Fruit fly (Drosophila melanogaster) whole organism, embryonic: ENCODE data around the gene Cdc7.

Experiments used
- ATbp ChIP-seq: fragments of 200-800 bp; sonication (Bioruptor generic); optimal IDR thresholded peaks from 2 replicates; lab custom pipeline; 2017; ENCODE audit warnings: missing biosample characterization, mild to moderate bottlenecking, missing genetic modification characterization, missing genetic modification reagents
- Abd-B ChIP-seq: fragments of 200-800 bp; sonication (Bioruptor generic); optimal IDR thresholded peaks from 2 replicates; lab custom pipeline; 2018; ENCODE audit warnings: missing biosample characterization, mild to moderate bottlenecking, missing genetic modification characterization, moderate library complexity
- Adf1 ChIP-seq: fragments of 200-800 bp; sonication (Bioruptor generic); IDR thresholded peaks from 2 replicates; pipeline ENCODE4 v1.3.6; 2022; ENCODE audit warnings: missing biosample characterization, missing genetic modification characterization
- Antp ChIP-seq: fragments of 200-800 bp; sonication (Bioruptor generic); optimal IDR thresholded peaks from 3 replicates; lab custom pipeline; 2016; ENCODE audit warnings: missing biosample characterization, missing genetic modification characterization
- Atf6 ChIP-seq: fragments of 200-800 bp; sonication (Bioruptor generic); IDR thresholded peaks from 2 replicates; pipeline ENCODE4 v1.3.6; 2022; ENCODE audit warnings: missing biosample characterization, missing genetic modification characterization
- CG10565 ChIP-seq: fragments of 200-800 bp; sonication (Bioruptor generic); optimal IDR thresholded peaks from 3 replicates; lab custom pipeline; 2016; ENCODE audit warnings: missing biosample characterization, mild to moderate bottlenecking, missing genetic modification characterization
- CG10959 ChIP-seq: fragments of 200-800 bp; sonication (Bioruptor generic); IDR thresholded peaks from 2 replicates; pipeline ENCODE4 v1.3.6; 2022; ENCODE audit warnings: missing biosample characterization, missing genetic modification characterization
- CG11696 ChIP-seq: fragments of 200-800 bp; sonication (Bioruptor generic); IDR thresholded peaks from 2 replicates; pipeline ENCODE4 v1.3.6; 2022; ENCODE audit warnings: missing biosample characterization, missing genetic modification characterization
- CG12155 ChIP-seq: fragments of 200-800 bp; sonication (Bioruptor generic); optimal IDR thresholded peaks from 3 replicates; lab custom pipeline; 2016; ENCODE audit warnings: missing biosample characterization, missing genetic modification characterization
- CG14441 ChIP-seq: fragments of 200-800 bp; sonication (Bioruptor generic); IDR thresholded peaks from 2 replicates; pipeline ENCODE4 v1.3.6; 2022; ENCODE audit warnings: missing biosample characterization, missing genetic modification characterization
- CG15011 ChIP-seq: fragments of 200-800 bp; sonication (Bioruptor generic); optimal IDR thresholded peaks from 3 replicates; lab custom pipeline; 2018; ENCODE audit warnings: missing biosample characterization, mild to moderate bottlenecking, missing genetic modification characterization
- CG17359 ChIP-seq: fragments of 200-800 bp; sonication (Bioruptor generic); optimal IDR thresholded peaks from 3 replicates; lab custom pipeline; 2018; ENCODE audit warnings: missing biosample characterization, mild to moderate bottlenecking, missing genetic modification characterization, moderate library complexity
- CG6813 ChIP-seq: fragments of 200-800 bp; sonication (Bioruptor generic); optimal IDR thresholded peaks from 2 replicates; lab custom pipeline; 2017; ENCODE audit warnings: missing biosample characterization, missing genetic modification characterization, mild to moderate bottlenecking, moderate library complexity, missing genetic modification reagents
- CG7271 ChIP-seq: fragments of 200-800 bp; sonication (Bioruptor generic); optimal IDR thresholded peaks from 2 replicates; lab custom pipeline; 2018; ENCODE audit warnings: missing biosample characterization, mild to moderate bottlenecking, missing genetic modification characterization, moderate library complexity
- CG7839 ChIP-seq: fragments of 200-800 bp; sonication (Bioruptor generic); optimal IDR thresholded peaks from 3 replicates; lab custom pipeline; 2018; ENCODE audit warnings: missing biosample characterization, mild to moderate bottlenecking, missing genetic modification characterization, moderate library complexity
- CG9932 ChIP-seq: fragments of 200-800 bp; sonication (Bioruptor generic); IDR thresholded peaks from 2 replicates; pipeline ENCODE4 v1.3.6; 2022; ENCODE audit warnings: missing biosample characterization, missing genetic modification characterization
- Camta ChIP-seq: fragments of 200-800 bp; sonication (Bioruptor generic); optimal IDR thresholded peaks from 2 replicates; lab custom pipeline; 2016; ENCODE audit warnings: missing biosample characterization, missing genetic modification characterization
- Dip3 ChIP-seq: fragments of 200-800 bp; sonication (Bioruptor generic); optimal IDR thresholded peaks from 3 replicates; lab custom pipeline; 2016; ENCODE audit warnings: missing biosample characterization, missing genetic modification characterization
- Elba2 ChIP-seq: fragments of 200-800 bp; sonication (Bioruptor generic); optimal IDR thresholded peaks from 3 replicates; lab custom pipeline; 2016; ENCODE audit warnings: missing biosample characterization, missing genetic modification characterization
- H15 ChIP-seq: fragments of 200-800 bp; sonication (Bioruptor generic); IDR thresholded peaks from 3 replicates; pipeline ENCODE4 v1.3.6; 2022; ENCODE audit warnings: missing biosample characterization, missing genetic modification characterization
- Hand ChIP-seq: fragments of 200-800 bp; sonication (Bioruptor generic); optimal IDR thresholded peaks from 2 replicates; lab custom pipeline; 2017; ENCODE audit warnings: mild to moderate bottlenecking, missing biosample characterization, missing genetic modification reagents, missing genetic modification characterization
- Meics ChIP-seq: fragments of 200-800 bp; sonication (Bioruptor generic); optimal IDR thresholded peaks from 2 replicates; lab custom pipeline; 2017; ENCODE audit warnings: missing biosample characterization, mild to moderate bottlenecking, missing genetic modification characterization
- Nf-YB ChIP-seq: fragments of 200-800 bp; sonication (Bioruptor generic); optimal IDR thresholded peaks from 3 replicates; lab custom pipeline; 2019; ENCODE audit warnings: missing biosample characterization, mild to moderate bottlenecking, missing genetic modification characterization, moderate library complexity
- TFAM ChIP-seq: fragments of 200-800 bp; sonication (Bioruptor generic); optimal IDR thresholded peaks from 2 replicates; lab custom pipeline; 2017; ENCODE audit warnings: missing biosample characterization, missing genetic modification characterization, inconsistent platforms
- abd-A ChIP-seq: fragments of 200-800 bp; sonication (Bioruptor generic); optimal IDR thresholded peaks from 3 replicates; lab custom pipeline; 2019; ENCODE audit warnings: missing biosample characterization, mild to moderate bottlenecking, missing genetic modification characterization, moderate library complexity
- ash1 ChIP-seq: fragments of 200-800 bp; sonication (Bioruptor generic); optimal IDR thresholded peaks from 2 replicates; lab custom pipeline; 2018; ENCODE audit warnings: missing biosample characterization, mild to moderate bottlenecking, missing genetic modification characterization
- az2 ChIP-seq: fragments of 200-800 bp; sonication (Bioruptor generic); optimal IDR thresholded peaks from 3 replicates; lab custom pipeline; 2016; ENCODE audit warnings: missing biosample characterization, missing genetic modification characterization
- chif ChIP-seq, 2 experiments: fragments of 200-800 bp; sonication (Bioruptor generic); optimal IDR thresholded peaks; 3 replicates each; lab custom pipeline; 2016; ENCODE audit warnings: missing biosample characterization in 2 of 2, missing genetic modification characterization in 2 of 2
- dpn ChIP-seq, 2 experiments: fragments of 200-800 bp; sonication (Bioruptor generic); optimal IDR thresholded peaks; 3 replicates each; lab custom pipeline; 2016; ENCODE audit warnings: missing biosample characterization in 2 of 2, missing genetic modification characterization in 2 of 2
- gce ChIP-seq: fragments of 200-800 bp; sonication (Bioruptor generic); IDR thresholded peaks from 3 replicates; pipeline ENCODE4 v1.3.6; 2022; ENCODE audit warnings: missing biosample characterization, missing genetic modification characterization
- grn ChIP-seq: fragments of 200-800 bp; sonication (Bioruptor generic); optimal IDR thresholded peaks from 3 replicates; lab custom pipeline; 2017; ENCODE audit warnings: missing biosample characterization, missing genetic modification characterization
- kah ChIP-seq: fragments of 200-800 bp; sonication (Bioruptor generic); optimal IDR thresholded peaks from 2 replicates; lab custom pipeline; 2018; ENCODE audit warnings: missing biosample characterization, mild to moderate bottlenecking, missing genetic modification characterization
- klu ChIP-seq: fragments of 200-800 bp; sonication (Bioruptor generic); IDR thresholded peaks from 2 replicates; pipeline ENCODE4 v1.3.6; 2022; ENCODE audit warnings: missing biosample characterization, missing genetic modification characterization
- mld ChIP-seq: fragments of 200-800 bp; sonication (Bioruptor generic); IDR thresholded peaks from 3 replicates; pipeline ENCODE4 v1.3.6; 2022; ENCODE audit warnings: missing biosample characterization, missing genetic modification characterization; ENCODE audit not compliant: partially characterized antibody
- peb ChIP-seq: fragments of 200-800 bp; sonication (Bioruptor generic); IDR thresholded peaks from 2 replicates; pipeline ENCODE4 v1.3.6; 2022; ENCODE audit warnings: missing biosample characterization, missing genetic modification characterization
- schlank ChIP-seq: fragments of 200-800 bp; sonication (Bioruptor generic); optimal IDR thresholded peaks from 2 replicates; lab custom pipeline; 2018; ENCODE audit warnings: missing biosample characterization, mild to moderate bottlenecking, missing genetic modification characterization
- sna ChIP-seq: fragments of 200-800 bp; sonication (Bioruptor generic); IDR thresholded peaks from 2 replicates; pipeline ENCODE4 v1.3.6; 2022; ENCODE audit warnings: missing biosample characterization, missing genetic modification characterization; ENCODE audit not compliant: partially characterized antibody
- sqz ChIP-seq: fragments of 200-800 bp; sonication (Bioruptor generic); optimal IDR thresholded peaks from 3 replicates; lab custom pipeline; 2018; ENCODE audit warnings: missing biosample characterization, mild to moderate bottlenecking, missing genetic modification characterization
- stwl ChIP-seq: fragments of 200-800 bp; sonication (Bioruptor generic); optimal IDR thresholded peaks from 3 replicates; lab custom pipeline; 2018; ENCODE audit warnings: missing biosample characterization, mild to moderate bottlenecking, missing genetic modification characterization, moderate library complexity
- zf30C ChIP-seq: fragments of 200-800 bp; sonication (Bioruptor generic); optimal IDR thresholded peaks from 3 replicates; lab custom pipeline; 2018; ENCODE audit warnings: missing biosample characterization, mild to moderate bottlenecking, missing genetic modification characterization

The Cdc7 gene

DNA sequence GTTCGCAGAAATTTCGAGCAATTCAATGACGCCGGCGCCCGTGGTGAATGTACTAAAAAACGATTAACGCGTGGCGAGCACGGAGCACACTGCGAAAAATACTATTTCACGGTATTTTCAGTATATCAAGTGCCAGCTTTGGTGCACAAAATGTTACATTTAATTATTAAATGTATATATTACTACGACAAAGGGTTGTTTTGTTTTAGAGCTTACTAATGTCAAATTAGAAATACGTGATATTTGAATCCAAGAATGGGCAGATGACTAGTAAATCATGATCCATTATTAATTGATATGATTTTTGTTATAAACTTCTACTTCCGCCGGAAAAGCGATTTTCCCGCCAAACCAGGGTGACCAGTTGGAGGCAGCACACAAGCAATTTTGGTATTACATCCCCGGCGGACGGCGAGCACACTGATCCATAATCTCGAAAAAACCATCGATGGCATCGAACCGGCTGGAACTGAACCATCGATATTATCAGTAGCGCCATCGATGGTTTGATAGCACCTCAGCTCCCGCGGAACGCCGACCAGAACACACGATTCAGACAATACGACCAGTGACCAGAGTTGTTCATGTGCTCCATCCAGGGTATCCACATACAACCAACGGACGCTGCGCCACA, at the start of gene Cdc7, which contains the start of gene CG3226 (continued):
- TF ChIP-seq CG15011 (GFP tag; lab: Kevin White, UChicago) (peak; percentile 62), H15 (GFP tag; lab: Robert Waterston, UW) (peak; percentile 54; the same call in 1 of the 3 replicates), Antp (peak; percentile 22), CG7839 (tag; lab: Kevin White, UChicago) (peak; percentile 68), peb (no peak), Dip3 (GFP tag; lab: Kevin White, UChicago) (peak; percentile 28), Nf-YB (GFP tag; lab: Kevin White, UChicago) (peak; percentile 59), abd-A (tag; lab: Kevin White, UChicago) (no peak), az2 (peak; percentile 48), CG7271 (tag; lab: Kevin White, UChicago) (peak; percentile 81), klu (no peak), zf30C (GFP tag; lab: Kevin White, UChicago) (peak; percentile 43), CG10565 (GFP tag; lab: Kevin White, UChicago) (no peak), mld (peak; percentile 65; the same call in 2 of the 3 replicates), chif (GFP tag; optimal IDR thresholded peaks at IDR 0.05; lab: Kevin White, UChicago) (peak; percentile 18 to 49), Abd-B (no peak), sna (GFP tag; lab: Robert Waterston, UW) (peak; percentile 55; the same call in 1 of the 2 replicates), TFAM (GFP tag; lab: Kevin White, UChicago) (peak; percentile 10), Meics (GFP tag; lab: Kevin White, UChicago) (peak; percentile 89), sqz (peak; percentile 72), Adf1 (peak; percentile 35; the same call in 1 of the 2 replicates), grn (GFP tag; lab: Kevin White, UChicago) (peak; percentile 69), CG12155 (peak; percentile 27), stwl (tag; lab: Kevin White, UChicago) (peak; percentile 53), CG14441 (GFP tag; lab: Robert Waterston, UW) (peak; percentile 44; the same call in 1 of the 2 replicates), schlank (tag; lab: Kevin White, UChicago) (peak; percentile 78), CG11696 (0 out of 2 replicates have a peak, but pooled peaks have one; percentile 11), Camta (GFP tag; lab: Kevin White, UChicago) (peak; percentile 41), CG10959 (GFP tag; lab: Robert Waterston, UW) (no peak), CG6813 (GFP tag; lab: Kevin White, UChicago) (peak; percentile 75), ash1 (GFP tag; lab: Kevin White, UChicago) (peak; percentile 66), CG9932 (GFP tag; lab: Robert Waterston, UW) (peak; percentile 59), CG17359 (peak; percentile 44), Hand (GFP tag; lab: Kevin White, UChicago) (peak; percentile 65), Elba2 (GFP tag; lab: Kevin White, UChicago) (no peak), gce (GFP tag; lab: Robert Waterston, UW) (0 out of 3 replicates have a peak, but pooled peaks have one; percentile 35), Atf6 (GFP tag; lab: Robert Waterston, UW) (peak; percentile 55; the same call in 1 of the 2 replicates), kah (peak; percentile 47), dpn (GFP tag; optimal IDR thresholded peaks at IDR 0.05; lab: Kevin White, UChicago) (peak; percentile 25 to 46), ATbp (GFP tag; lab: Kevin White, UChicago) (peak; percentile 69)
